Fruit fly (Drosophila melanogaster) whole organism, pupa: ENCODE results near the gene Capa.

Source experiments
- CG10348 ChIP-seq: fragments of 200-800 bp; sonication (Bioruptor generic); IDR thresholded peaks from 2 replicates; pipeline ENCODE4 v1.3.6; 2022; ENCODE audit warnings: missing biosample characterization, missing genetic modification characterization
- CG34367 ChIP-seq: fragments of 200-800 bp; sonication (Bioruptor generic); optimal IDR thresholded peaks from 2 replicates; lab custom pipeline; 2018; ENCODE audit warnings: missing biosample characterization, mild to moderate bottlenecking, missing genetic modification characterization
- EcR ChIP-seq: fragments of 200-800 bp; sonication (Bioruptor generic); optimal IDR thresholded peaks from 3 replicates; lab custom pipeline; 2019; ENCODE audit warnings: missing biosample characterization, missing genetic modification characterization, mild to moderate bottlenecking, moderate library complexity, missing genetic modification reagents
- fd96Ca ChIP-seq: fragments of 200-800 bp; sonication (Bioruptor generic); IDR thresholded peaks from 3 replicates; pipeline ENCODE4 v1.3.6; 2022; ENCODE audit warnings: missing biosample characterization, missing genetic modification characterization

DNA sequence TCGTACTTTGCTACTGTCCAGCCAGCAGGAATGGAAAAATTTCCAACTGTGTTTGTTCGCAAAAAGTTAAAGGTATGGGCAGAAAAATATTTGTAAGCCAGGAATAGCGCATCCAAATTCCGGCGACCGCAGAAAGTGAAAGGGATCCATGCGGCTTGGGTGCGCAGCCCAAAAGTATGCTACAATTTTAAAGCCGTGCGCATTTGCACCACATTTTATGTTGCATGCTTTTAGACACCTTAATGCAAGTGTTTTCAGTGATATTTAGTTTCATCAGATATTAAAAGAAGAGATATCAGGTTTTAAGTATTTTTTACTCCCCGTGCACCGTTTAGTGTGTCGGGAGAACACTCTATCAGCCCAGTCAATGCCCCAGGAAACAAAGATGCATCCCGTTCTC, 49.0 kb upstream of the Capa start:
- no peak for TF ChIP-seq CG10348
- no peak for TF ChIP-seq fd96Ca
- no peak for TF ChIP-seq EcR
- no peak for TF ChIP-seq CG34367 (tag; lab: Kevin White, UChicago)
